Fruit fly (Drosophila melanogaster) whole organism, embryonic: Measurements from ENCODE around the gene CG6168.

Experiments used
- Bdp1 ChIP-seq: fragments of 200-800 bp; sonication (Bioruptor generic); optimal IDR thresholded peaks from 3 replicates; lab custom pipeline; 2016; ENCODE audit warnings: missing biosample characterization, missing genetic modification characterization
- C15 ChIP-seq: fragments of 200-800 bp; sonication (Bioruptor generic); IDR thresholded peaks from 3 replicates; pipeline ENCODE4 v1.3.6; 2022; ENCODE audit warnings: missing biosample characterization, missing genetic modification characterization
- CG1024 ChIP-seq: fragments of 200-800 bp; sonication (Bioruptor generic); IDR thresholded peaks from 2 replicates; pipeline ENCODE4 v1.3.6; 2022; ENCODE audit warnings: missing biosample characterization, missing genetic modification characterization
- CG11504 ChIP-seq: fragments of 200-800 bp; sonication (Bioruptor generic); optimal IDR thresholded peaks from 3 replicates; lab custom pipeline; 2019; ENCODE audit warnings: missing biosample characterization, mild to moderate bottlenecking, missing genetic modification characterization, moderate library complexity
- CG11696 ChIP-seq: fragments of 200-800 bp; sonication (Bioruptor generic); IDR thresholded peaks from 2 replicates; pipeline ENCODE4 v1.3.6; 2022; ENCODE audit warnings: missing biosample characterization, missing genetic modification characterization
- CG11723 ChIP-seq: fragments of 200-800 bp; sonication (Bioruptor generic); optimal IDR thresholded peaks from 2 replicates; lab custom pipeline; 2017; ENCODE audit warnings: missing biosample characterization, mild to moderate bottlenecking, missing genetic modification characterization
- CG12219 ChIP-seq: fragments of 200-800 bp; sonication (Bioruptor generic); optimal IDR thresholded peaks from 3 replicates; lab custom pipeline; 2018; ENCODE audit warnings: missing biosample characterization, mild to moderate bottlenecking, missing genetic modification characterization
- CG13287 ChIP-seq: fragments of 200-800 bp; sonication (Bioruptor generic); IDR thresholded peaks from 2 replicates; pipeline ENCODE4 v1.3.6; 2022; ENCODE audit warnings: missing biosample characterization, missing genetic modification characterization; ENCODE audit not compliant: partially characterized antibody
- CG15073 ChIP-seq: fragments of 200-800 bp; sonication (Bioruptor generic); optimal IDR thresholded peaks from 2 replicates; lab custom pipeline; 2016; ENCODE audit warnings: missing biosample characterization, missing genetic modification characterization
- CG15479 ChIP-seq: fragments of 200-800 bp; sonication (Bioruptor generic); optimal IDR thresholded peaks from 3 replicates; lab custom pipeline; 2019; ENCODE audit warnings: missing biosample characterization, mild to moderate bottlenecking, missing genetic modification characterization, moderate library complexity
- CG15696 ChIP-seq: fragments of 200-800 bp; sonication (Bioruptor generic); optimal IDR thresholded peaks from 2 replicates; lab custom pipeline; 2019; ENCODE audit warnings: missing biosample characterization, mild to moderate bottlenecking, missing genetic modification characterization, moderate library complexity
- CG1602 ChIP-seq: fragments of 200-800 bp; sonication (Bioruptor generic); optimal IDR thresholded peaks from 3 replicates; lab custom pipeline; 2016; ENCODE audit warnings: missing biosample characterization, missing genetic modification characterization
- CG16813 ChIP-seq: fragments of 200-800 bp; sonication (Bioruptor generic); IDR thresholded peaks from 3 replicates; pipeline ENCODE4 v1.3.6; 2022; ENCODE audit warnings: missing biosample characterization, missing genetic modification characterization; ENCODE audit not compliant: partially characterized antibody
- CG17359 ChIP-seq: fragments of 200-800 bp; sonication (Bioruptor generic); optimal IDR thresholded peaks from 3 replicates; lab custom pipeline; 2018; ENCODE audit warnings: missing biosample characterization, mild to moderate bottlenecking, missing genetic modification characterization, moderate library complexity
- CG18476 ChIP-seq: fragments of 200-800 bp; sonication (Bioruptor generic); optimal IDR thresholded peaks from 2 replicates; lab custom pipeline; 2016; ENCODE audit warnings: missing biosample characterization, mild to moderate bottlenecking, missing genetic modification characterization
- CG2129 ChIP-seq: fragments of 200-800 bp; sonication (Bioruptor generic); IDR thresholded peaks from 2 replicates; pipeline ENCODE4 v1.3.6; 2022; ENCODE audit warnings: missing biosample characterization, missing genetic modification characterization; ENCODE audit not compliant: partially characterized antibody
- CG2875 ChIP-seq: fragments of 200-800 bp; sonication (Bioruptor generic); optimal IDR thresholded peaks from 2 replicates; lab custom pipeline; 2017; ENCODE audit warnings: missing biosample characterization, mild to moderate bottlenecking, missing genetic modification characterization, missing genetic modification reagents
- CG30403 ChIP-seq: fragments of 200-800 bp; sonication (Bioruptor generic); optimal IDR thresholded peaks from 3 replicates; lab custom pipeline; 2016; ENCODE audit warnings: missing biosample characterization, missing genetic modification characterization
- CG31441 ChIP-seq: fragments of 200-800 bp; sonication (Bioruptor generic); IDR thresholded peaks from 2 replicates; pipeline ENCODE4 v1.3.6; 2022; ENCODE audit warnings: missing biosample characterization, missing genetic modification characterization
- CG4282 ChIP-seq: fragments of 200-800 bp; sonication (Bioruptor generic); optimal IDR thresholded peaks from 2 replicates; lab custom pipeline; 2016; ENCODE audit warnings: missing biosample characterization, missing genetic modification characterization
- CG4424 ChIP-seq: fragments of 200-800 bp; sonication (Bioruptor generic); optimal IDR thresholded peaks from 3 replicates; lab custom pipeline; 2016; ENCODE audit warnings: missing biosample characterization, missing genetic modification characterization
- CG4730 ChIP-seq: fragments of 200-800 bp; sonication (Bioruptor generic); IDR thresholded peaks from 2 replicates; pipeline ENCODE4 v1.3.6; 2022; ENCODE audit warnings: missing biosample characterization, missing genetic modification characterization
- CG5180 ChIP-seq: fragments of 200-800 bp; sonication (Bioruptor generic); optimal IDR thresholded peaks from 3 replicates; lab custom pipeline; 2017; ENCODE audit warnings: missing biosample characterization, missing genetic modification characterization, mild to moderate bottlenecking, moderate library complexity, missing genetic modification reagents
- CG8388 ChIP-seq: fragments of 200-800 bp; sonication (Bioruptor generic); optimal IDR thresholded peaks from 2 replicates; lab custom pipeline; 2019; ENCODE audit warnings: missing biosample characterization, mild to moderate bottlenecking, missing genetic modification characterization, moderate library complexity
- CG9817 ChIP-seq: fragments of 200-800 bp; sonication (Bioruptor generic); optimal IDR thresholded peaks from 2 replicates; lab custom pipeline; 2018; ENCODE audit warnings: missing biosample characterization, mild to moderate bottlenecking, missing genetic modification characterization, moderate library complexity
- CG9932 ChIP-seq: fragments of 200-800 bp; sonication (Bioruptor generic); IDR thresholded peaks from 2 replicates; pipeline ENCODE4 v1.3.6; 2022; ENCODE audit warnings: missing biosample characterization, missing genetic modification characterization
- Camta ChIP-seq: fragments of 200-800 bp; sonication (Bioruptor generic); optimal IDR thresholded peaks from 2 replicates; lab custom pipeline; 2016; ENCODE audit warnings: missing biosample characterization, missing genetic modification characterization
- Dad ChIP-seq: fragments of 200-800 bp; sonication (Bioruptor generic); optimal IDR thresholded peaks from 3 replicates; lab custom pipeline; 2016; ENCODE audit warnings: missing biosample characterization, missing genetic modification characterization
- HLH3B ChIP-seq: fragments of 200-800 bp; sonication (Bioruptor generic); IDR thresholded peaks from 2 replicates; pipeline ENCODE4 v1.3.6; 2022; ENCODE audit warnings: missing biosample characterization, missing genetic modification characterization
- NK7.1 ChIP-seq: fragments of 200-800 bp; sonication (Bioruptor generic); optimal IDR thresholded peaks from 3 replicates; lab custom pipeline; 2016; ENCODE audit warnings: missing biosample characterization, missing genetic modification characterization
- Neu2 ChIP-seq: fragments of 200-800 bp; sonication (Bioruptor generic); optimal IDR thresholded peaks from 3 replicates; lab custom pipeline; 2016; ENCODE audit warnings: missing biosample characterization, missing genetic modification characterization, borderline replicate concordance
- Sox100B ChIP-seq: fragments of 200-800 bp; sonication (Bioruptor generic); optimal IDR thresholded peaks from 3 replicates; lab custom pipeline; 2018; ENCODE audit warnings: missing biosample characterization, mild to moderate bottlenecking, missing genetic modification characterization
- al ChIP-seq: fragments of 200-800 bp; sonication (Bioruptor generic); IDR thresholded peaks from 2 replicates; pipeline ENCODE4 v1.3.6; 2022; ENCODE audit warnings: missing biosample characterization, missing genetic modification characterization
- ash1 ChIP-seq: fragments of 200-800 bp; sonication (Bioruptor generic); optimal IDR thresholded peaks from 2 replicates; lab custom pipeline; 2018; ENCODE audit warnings: missing biosample characterization, mild to moderate bottlenecking, missing genetic modification characterization
- br ChIP-seq: fragments of >200 bp; optimal IDR thresholded peaks from 2 replicates; lab custom pipeline; 2017
- cg ChIP-seq: fragments of 200-800 bp; sonication (Bioruptor generic); optimal IDR thresholded peaks from 3 replicates; lab custom pipeline; 2019; ENCODE audit warnings: missing biosample characterization, mild to moderate bottlenecking, missing genetic modification characterization, moderate library complexity
- croc ChIP-seq: fragments of 200-800 bp; sonication (Bioruptor generic); conservative IDR thresholded peaks from 3 replicates; pipeline ENCODE4 v1.3.6; 2022; ENCODE audit warnings: missing biosample characterization, missing genetic modification characterization
- danr ChIP-seq: fragments of 200-800 bp; sonication (Bioruptor generic); IDR thresholded peaks from 2 replicates; pipeline ENCODE4 v1.3.6; 2022; ENCODE audit warnings: missing biosample characterization, missing genetic modification characterization
- en ChIP-seq: fragments of 200-800 bp; sonication (Bioruptor generic); optimal IDR thresholded peaks from 2 replicates; lab custom pipeline; 2016; ENCODE audit warnings: missing biosample characterization, missing genetic modification characterization
- fd102C ChIP-seq: fragments of 200-800 bp; sonication (Bioruptor generic); optimal IDR thresholded peaks from 2 replicates; lab custom pipeline; 2018; ENCODE audit warnings: missing biosample characterization, mild to moderate bottlenecking, missing genetic modification characterization, moderate library complexity
- gsb-n ChIP-seq: fragments of 200-800 bp; sonication (Bioruptor generic); optimal IDR thresholded peaks from 3 replicates; lab custom pipeline; 2018; ENCODE audit warnings: missing biosample characterization, mild to moderate bottlenecking, missing genetic modification characterization
- kni ChIP-seq: fragments of 200-800 bp; sonication (Bioruptor generic); optimal IDR thresholded peaks from 3 replicates; lab custom pipeline; 2017; ENCODE audit warnings: mild to moderate bottlenecking, missing biosample characterization, missing genetic modification reagents, missing genetic modification characterization
- pfk ChIP-seq: fragments of 200-800 bp; sonication (Bioruptor generic); optimal IDR thresholded peaks from 2 replicates; lab custom pipeline; 2018; ENCODE audit warnings: missing biosample characterization, mild to moderate bottlenecking, missing genetic modification characterization, moderate library complexity
- pnt ChIP-seq: fragments of 200-800 bp; sonication (Bioruptor generic); optimal IDR thresholded peaks from 3 replicates; lab custom pipeline; 2016; ENCODE audit warnings: missing biosample characterization, missing genetic modification characterization
- salm ChIP-seq: fragments of 200-800 bp; sonication (Bioruptor generic); optimal IDR thresholded peaks from 2 replicates; lab custom pipeline; 2018; ENCODE audit warnings: missing biosample characterization, mild to moderate bottlenecking, missing genetic modification characterization
- slp2 ChIP-seq: fragments of 200-800 bp; sonication (Bioruptor generic); optimal IDR thresholded peaks from 2 replicates; lab custom pipeline; 2016; ENCODE audit warnings: missing biosample characterization, missing genetic modification characterization
- stwl ChIP-seq: fragments of 200-800 bp; sonication (Bioruptor generic); optimal IDR thresholded peaks from 3 replicates; lab custom pipeline; 2018; ENCODE audit warnings: missing biosample characterization, mild to moderate bottlenecking, missing genetic modification characterization, moderate library complexity
- tup ChIP-seq: fragments of 200-800 bp; sonication (Bioruptor generic); optimal IDR thresholded peaks from 2 replicates; lab custom pipeline; 2016; ENCODE audit warnings: missing biosample characterization, mild to moderate bottlenecking, missing genetic modification characterization, moderate library complexity
- unc-4 ChIP-seq: fragments of 200-800 bp; sonication (Bioruptor generic); IDR thresholded peaks from 2 replicates; pipeline ENCODE4 v1.3.6; 2022; ENCODE audit warnings: missing biosample characterization, missing genetic modification characterization; ENCODE audit not compliant: partially characterized antibody

CG6168 gene

dm6 chr3L:11325671-11326306 is 4.3 kb upstream of the CG6168 start (continued):
- TF ChIP-seq Bdp1 (GFP tag; lab: Kevin White, UChicago) = peak; percentile 69
- TF ChIP-seq Sox100B = peak; percentile 66
- no peak for TF ChIP-seq pfk (GFP tag; lab: Kevin White, UChicago)
- peak; percentile 67 for TF ChIP-seq croc (GFP tag; lab: Robert Waterston, UW)
- no peak for TF ChIP-seq CG2129 (GFP tag; lab: Robert Waterston, UW)
- TF ChIP-seq Neu2 (GFP tag; lab: Kevin White, UChicago) = peak; percentile 18
- TF ChIP-seq Camta (GFP tag; lab: Kevin White, UChicago) = peak; percentile 80
- no peak for TF ChIP-seq ash1 (GFP tag; lab: Kevin White, UChicago)
- peak; percentile 74 for TF ChIP-seq HLH3B (GFP tag; lab: Robert Waterston, UW)
- no peak for TF ChIP-seq tup (GFP tag; lab: Kevin White, UChicago)
- no peak for TF ChIP-seq kni (GFP tag; lab: Kevin White, UChicago)
- peak; percentile 61 for TF ChIP-seq CG4730
- peak; percentile 45; the same call in 1 of the 2 replicates for TF ChIP-seq danr (GFP tag; lab: Robert Waterston, UW)
- peak; percentile 17 for TF ChIP-seq stwl
- TF ChIP-seq C15 (GFP tag; lab: Robert Waterston, UW) = no peak
- TF ChIP-seq CG15479 (GFP tag; lab: Kevin White, UChicago) = no peak
- TF ChIP-seq CG15073 = no peak
- peak; percentile 65 for TF ChIP-seq CG30403 (GFP tag; lab: Kevin White, UChicago)
- TF ChIP-seq slp2 (GFP tag; lab: Kevin White, UChicago) = peak; percentile 67
- TF ChIP-seq br (lab: Kevin White, UChicago) = no peak
- TF ChIP-seq CG9817 = no peak
- peak; percentile 80 for TF ChIP-seq CG31441 (GFP tag; lab: Robert Waterston, UW)
- peak; percentile 52 for TF ChIP-seq CG12219 (GFP tag; lab: Kevin White, UChicago)
- peak; percentile 19 for TF ChIP-seq salm (tag; lab: Kevin White, UChicago)
- peak; percentile 54 for TF ChIP-seq gsb-n
- TF ChIP-seq Dad = peak; percentile 71
- TF ChIP-seq pnt = peak; percentile 69
- peak; percentile 1 for TF ChIP-seq CG4282 (GFP tag; lab: Kevin White, UChicago)
- 0 out of 2 replicates have a peak, but pooled peaks have one; percentile 30 for TF ChIP-seq CG9932 (GFP tag; lab: Robert Waterston, UW)
- TF ChIP-seq CG1602 = peak; percentile 72
- TF ChIP-seq CG11696 (GFP tag; lab: Robert Waterston, UW) = no peak
- TF ChIP-seq cg (GFP tag; lab: Kevin White, UChicago) = no peak
- peak; percentile 86 for TF ChIP-seq CG11504 (tag; lab: Kevin White, UChicago)
- TF ChIP-seq CG15696 (tag; lab: Kevin White, UChicago) = peak; percentile 80
- no peak for TF ChIP-seq unc-4 (GFP tag; lab: Robert Waterston, UW)
- no peak for TF ChIP-seq fd102C (GFP tag; lab: Kevin White, UChicago)
- peak; percentile 84 for TF ChIP-seq CG17359 (tag; lab: Kevin White, UChicago)
- peak; percentile 47; the same call in 1 of the 2 replicates for TF ChIP-seq al (GFP tag; lab: Robert Waterston, UW)
- TF ChIP-seq en (GFP tag; lab: Kevin White, UChicago) = peak; percentile 47
- no peak for TF ChIP-seq CG16813 (GFP tag; lab: Robert Waterston, UW)
- TF ChIP-seq CG1024 (GFP tag; lab: Robert Waterston, UW) = peak; percentile 60
- TF ChIP-seq CG8388 (GFP tag; lab: Kevin White, UChicago) = peak; percentile 77
- peak; percentile 56 for TF ChIP-seq CG2875
- TF ChIP-seq CG4424 (GFP tag; lab: Kevin White, UChicago) = peak; percentile 86
- no peak for TF ChIP-seq CG13287
- TF ChIP-seq CG18476 = peak; percentile 71
- peak; percentile 62 for TF ChIP-seq CG5180
- peak; percentile 80 for TF ChIP-seq NK7.1 (GFP tag; lab: Kevin White, UChicago)
- peak; percentile 62 for TF ChIP-seq CG11723 (GFP tag; lab: Kevin White, UChicago)
